Fruit fly (Drosophila melanogaster) whole organism, embryonic: ENCODE data around the gene sac.

Experiments used
- CG11456 ChIP-seq: fragments of 200-800 bp; sonication (Bioruptor generic); IDR thresholded peaks from 3 replicates; pipeline ENCODE4 v1.3.6; 2022; ENCODE audit warnings: missing biosample characterization, missing genetic modification characterization
- CG3281 ChIP-seq: fragments of 200-800 bp; sonication (Bioruptor generic); optimal IDR thresholded peaks from 3 replicates; lab custom pipeline; 2017; ENCODE audit warnings: missing biosample characterization, mild to moderate bottlenecking, missing genetic modification characterization
- fu2 ChIP-seq: fragments of 200-800 bp; sonication (Bioruptor generic); optimal IDR thresholded peaks from 2 replicates; lab custom pipeline; 2016; ENCODE audit warnings: missing biosample characterization, missing genetic modification characterization
- mam ChIP-seq: fragments of 200-800 bp; sonication (Bioruptor generic); optimal IDR thresholded peaks from 3 replicates; lab custom pipeline; 2016; ENCODE audit warnings: missing biosample characterization, missing genetic modification characterization
- pfk ChIP-seq: fragments of 200-800 bp; sonication (Bioruptor generic); optimal IDR thresholded peaks from 2 replicates; lab custom pipeline; 2018; ENCODE audit warnings: missing biosample characterization, mild to moderate bottlenecking, missing genetic modification characterization, moderate library complexity

dm6 chr3R:4475378-4475777, 5.2 kb upstream of the sac start:
- no peak for TF ChIP-seq CG11456 (GFP tag; lab: Robert Waterston, UW)
- TF ChIP-seq fu2 = no peak
- no peak for TF ChIP-seq mam (GFP tag; lab: Kevin White, UChicago)
- TF ChIP-seq CG3281 (GFP tag; lab: Kevin White, UChicago) = no peak
- TF ChIP-seq pfk (GFP tag; lab: Kevin White, UChicago) = no peak
